Fruit fly (Drosophila melanogaster): ENCODE results near the gene Bin1.
"Not testable (repeated sequence)": the region's sequence is repeated elsewhere in the genome, so short reads cannot be mapped to it uniquely, and the experiment has no call there.

Gene Bin1

dm6 chr3R:16189464-16189863 is at the start of gene Bin1:
TSS of gene Bin1 (minus strand) at chr3R:16189564.
- not testable (repeated sequence) for TF ChIP-seq foxo (GFP tag; optimal IDR thresholded peaks at IDR 0.05); Rel (GFP tag; optimal IDR thresholded peaks at IDR 0.05); Rel (tag; optimal IDR thresholded peaks at IDR 0.05); woc (GFP tag; optimal IDR thresholded peaks at IDR 0.05)

dm6 chr3R:16238016-16238710 is 48.8 kb upstream of the Bin1 start:
- TF ChIP-seq Hr78 (GFP tag; optimal IDR thresholded peaks at IDR 0.05) (no peak), Mio (GFP tag; optimal IDR thresholded peaks at IDR 0.05) (no peak), CG32264 (GFP tag; optimal IDR thresholded peaks at IDR 0.05) (no peak), h (GFP tag; optimal IDR thresholded peaks at IDR 0.05) (peak; percentile 7), Hr83 (GFP tag; optimal IDR thresholded peaks at IDR 0.05; ENCODE audit: poor library complexity, severe bottlenecking) (no peak), pan (optimal IDR thresholded peaks at IDR 0.05) (no peak), jim (GFP tag; optimal IDR thresholded peaks at IDR 0.05) (no peak), sage (GFP tag; optimal IDR thresholded peaks at IDR 0.05) (no peak), N (GFP tag; optimal IDR thresholded peaks at IDR 0.05) (no peak), foxo (GFP tag; optimal IDR thresholded peaks at IDR 0.05) (peak in 1 of 2 experiments; percentile 12), Myc (optimal IDR thresholded peaks at IDR 0.05) (no peak), woc (GFP tag; optimal IDR thresholded peaks at IDR 0.05) (no peak), CG9705 (GFP tag; optimal IDR thresholded peaks at IDR 0.05) (no peak), GATAd (GFP tag; optimal IDR thresholded peaks at IDR 0.05) (no peak), Dif (GFP tag; optimal IDR thresholded peaks at IDR 0.05; ENCODE audit: partially characterized antibody) (no peak), Vsx2 (GFP tag; optimal IDR thresholded peaks at IDR 0.05; ENCODE audit: partially characterized antibody) (no peak), fru (GFP tag; optimal IDR thresholded peaks at IDR 0.05) (peak; percentile 12), rgr (GFP tag; optimal IDR thresholded peaks at IDR 0.05) (no peak), brk (GFP tag; optimal IDR thresholded peaks at IDR 0.05) (no peak), psq (GFP tag; optimal IDR thresholded peaks at IDR 0.05) (no peak), Rel (GFP tag; optimal IDR thresholded peaks at IDR 0.05) (no peak), Rel (tag; optimal IDR thresholded peaks at IDR 0.05) (peak; percentile 34), OdsH (GFP tag; optimal IDR thresholded peaks at IDR 0.05) (no peak), Jra (GFP tag; optimal IDR thresholded peaks at IDR 0.05) (no peak), Hnf4 (GFP tag; optimal IDR thresholded peaks at IDR 0.05) (peak; percentile 18), lola (GFP tag; optimal IDR thresholded peaks at IDR 0.05) (no peak), sv (GFP tag; optimal IDR thresholded peaks at IDR 0.05) (no peak), usp (GFP tag; optimal IDR thresholded peaks at IDR 0.05) (no peak), dsf (GFP tag; optimal IDR thresholded peaks at IDR 0.05; ENCODE audit: borderline replicate concordance) (no peak), CrebA (GFP tag; optimal IDR thresholded peaks at IDR 0.05; ENCODE audit: borderline replicate concordance) (no peak), Sp1 (GFP tag; optimal IDR thresholded peaks at IDR 0.05) (no peak), dmrt93B (GFP tag; optimal IDR thresholded peaks at IDR 0.05) (no peak), br (GFP tag; optimal IDR thresholded peaks at IDR 0.05) (no peak), ey (GFP tag; optimal IDR thresholded peaks at IDR 0.05) (peak; percentile 40), tai (GFP tag; optimal IDR thresholded peaks at IDR 0.05) (peak; percentile 49), dl (GFP tag; optimal IDR thresholded peaks at IDR 0.05; ENCODE audit: insufficient read depth in 1 of 2, partially characterized antibody in 2 of 2) (no peak), Abd-B (GFP tag; optimal IDR thresholded peaks at IDR 0.05) (no peak), Dfd (GFP tag; optimal IDR thresholded peaks at IDR 0.05) (no peak), HLH106 (tag; optimal IDR thresholded peaks at IDR 0.05) (no peak)

Measured in whole organism, wandering third instar larva.